Worm (Caenorhabditis elegans): ENCODE results near the gene exo-1.

The exo-1 gene

ce11 chrIII:13377249-13377648 is 46.1 kb upstream of the exo-1 start:
- no peak for TF ChIP-seq unc-62 (GFP tag; optimal IDR thresholded peaks at IDR 0.05 in 1 of 2)
- TF ChIP-seq unc-62 (tag; optimal IDR thresholded peaks at IDR 0.05): no peak
- 0 out of 2 replicates have a peak, but pooled peaks have one; percentile 63 for TF ChIP-seq egl-43 (GFP tag; IDR thresholded peaks at IDR 0.05)
- TF ChIP-seq hif-1 (tag; optimal IDR thresholded peaks at IDR 0.05): peak in 1 of 2 experiments; percentile 55
- TF ChIP-seq ceh-28 (tag; optimal IDR thresholded peaks at IDR 0.05): no peak
- peak; percentile 70 for TF ChIP-seq dmd-6 (GFP tag; IDR thresholded peaks at IDR 0.05)
- peak; percentile 51 for TF ChIP-seq nhr-77 (tag; optimal IDR thresholded peaks at IDR 0.05)
- TF ChIP-seq pqm-1 (tag; optimal IDR thresholded peaks at IDR 0.05): peak; percentile 79
- 0 out of 2 replicates have a peak, but pooled peaks have one; percentile 48 for TF ChIP-seq php-3 (GFP tag; IDR thresholded peaks at IDR 0.05)
- TF ChIP-seq lsy-2 (tag; optimal IDR thresholded peaks at IDR 0.05): peak in 1 of 2 experiments; percentile 55
- peak; percentile 72 for TF ChIP-seq nhr-48 (tag; optimal IDR thresholded peaks at IDR 0.05)
- TF ChIP-seq set-16 (GFP tag; IDR thresholded peaks at IDR 0.05): peak; percentile 54
- TF ChIP-seq mep-1 (tag; optimal IDR thresholded peaks at IDR 0.05): peak; percentile 69
- peak; percentile 64; the same call in 1 of the 2 replicates for TF ChIP-seq tra-1 (GFP tag; IDR thresholded peaks at IDR 0.05)
- TF ChIP-seq aha-1 (tag): peak; percentile 95
- TF ChIP-seq mdt-29 (GFP tag; IDR thresholded peaks at IDR 0.05): no peak
- TF ChIP-seq nhr-28 (tag; optimal IDR thresholded peaks at IDR 0.05): peak; percentile 55
- TF ChIP-seq mes-2 (tag; optimal IDR thresholded peaks at IDR 0.05; ENCODE audit: poor library complexity, severe bottlenecking): peak; percentile 50
- TF ChIP-seq arid-1 (GFP tag; conservative IDR thresholded peaks at IDR 0.05): no peak
- TF ChIP-seq hlh-11 (tag; optimal IDR thresholded peaks at IDR 0.05): peak; percentile 87
- TF ChIP-seq lin-38 (GFP tag; IDR thresholded peaks at IDR 0.05): peak; percentile 33; the same call in 1 of the 2 replicates
- TF ChIP-seq spr-3 (GFP tag; optimal IDR thresholded peaks at IDR 0.05): no peak
- TF ChIP-seq dve-1 (tag; optimal IDR thresholded peaks at IDR 0.05; ENCODE audit: insufficient read depth): peak; percentile 55
- TF ChIP-seq rbr-2 (tag; optimal IDR thresholded peaks at IDR 0.05): peak; percentile 65
- peak; percentile 70 for TF ChIP-seq hmg-1.1 (GFP tag; IDR thresholded peaks at IDR 0.05)
- TF ChIP-seq ctbp-1 (GFP tag; IDR thresholded peaks at IDR 0.05): 0 out of 2 replicates have a peak, but pooled peaks have one; percentile 25
- TF ChIP-seq mdl-1 (tag; optimal IDR thresholded peaks at IDR 0.05): peak in 1 of 2 experiments; percentile 62
- peak; percentile 75 for TF ChIP-seq hlh-30 (tag; optimal IDR thresholded peaks at IDR 0.05; ENCODE audit: insufficient read depth)
- no peak for TF ChIP-seq duxl-1 (tag; optimal IDR thresholded peaks at IDR 0.05; ENCODE audit: poor library complexity)
- TF ChIP-seq zfp-2 (tag; optimal IDR thresholded peaks at IDR 0.05): no peak
- peak; percentile 36; the same call in 1 of the 2 replicates for TF ChIP-seq pha-4 (GFP tag; IDR thresholded peaks at IDR 0.05)
- no peak for TF ChIP-seq pha-4 (tag; optimal IDR thresholded peaks at IDR 0.05)
- TF ChIP-seq daf-16 (GFP tag; optimal IDR thresholded peaks at IDR 0.05): peak in 1 of 2 experiments; percentile 10
- peak; percentile 87 for TF ChIP-seq daf-16 (tag; optimal IDR thresholded peaks at IDR 0.05)

ce11 chrIII:13378242-13378641 is 45.1 kb upstream of the exo-1 start, which contains the start of gene T03F6.10:
TSS of gene T03F6.10 (minus strand) at chrIII:13378342.
- no peak for TF ChIP-seq zip-11 (GFP tag; IDR thresholded peaks at IDR 0.05)
- TF ChIP-seq unc-62 (GFP tag; optimal IDR thresholded peaks at IDR 0.05 in 1 of 2): no peak
- TF ChIP-seq unc-62 (tag; optimal IDR thresholded peaks at IDR 0.05): no peak
- TF ChIP-seq ZK337.2 (GFP tag; IDR thresholded peaks at IDR 0.05): no peak
- TF ChIP-seq aha-1 (tag): peak; percentile 44
- no peak for TF ChIP-seq dmd-9 (GFP tag; IDR thresholded peaks at IDR 0.05)
- TF ChIP-seq Y105C5A.15 (GFP tag; IDR thresholded peaks at IDR 0.05): no peak

ce11 chrIII:13380196-13380595 is 43.1 kb upstream of the exo-1 start, which contains the start of gene T03F6.6:
TSS of gene T03F6.6 (minus strand) at chrIII:13380296.
- TF ChIP-seq fkh-10 (GFP tag; optimal IDR thresholded peaks at IDR 0.05): no peak

All from whole organism, L4 larva.